Worm (Caenorhabditis elegans): ENCODE data around the gene cox-14.

- TF ChIP-seq pha-4 (tag; optimal IDR thresholded peaks at IDR 0.05) = no peak
- no peak for TF ChIP-seq mep-1 (tag; optimal IDR thresholded peaks at IDR 0.05)
- TF ChIP-seq elt-3 (tag; optimal IDR thresholded peaks at IDR 0.05) = no peak
- TF ChIP-seq ces-1 (GFP tag; optimal IDR thresholded peaks at IDR 0.05) = no peak
Observed at ce11 chrIII:10233979-10234378, 15.2 kb downstream of the cox-14 start, which contains the start of gene paml-1.

Data from whole organism, mixed stage, embryonic.